Fruit fly (Drosophila melanogaster): ENCODE measurements around the gene CG6441.

DNA sequence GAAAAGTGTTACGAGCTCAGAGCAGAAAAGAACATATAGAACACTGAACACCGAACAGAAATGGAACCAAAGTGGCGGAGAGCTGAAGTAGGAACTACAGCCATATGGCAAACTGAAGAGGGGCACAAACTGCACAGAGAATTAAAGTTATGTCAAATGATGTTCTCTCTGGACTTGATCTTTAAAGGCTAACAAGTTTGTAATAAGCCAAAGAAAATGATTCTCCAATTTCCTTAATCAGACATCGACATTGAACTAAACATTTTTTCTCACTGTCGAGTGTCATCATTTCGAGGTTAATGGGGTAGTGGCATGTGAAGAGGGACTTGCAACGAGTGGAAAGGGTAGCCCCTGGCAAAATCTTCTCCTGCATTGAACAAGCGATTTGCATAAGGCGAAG, 29.2 kb downstream of the CG6441 start:
- TF ChIP-seq h (optimal IDR thresholded peaks at IDR 0.05) (no peak), psq (optimal IDR thresholded peaks at IDR 0.05) (no peak), Myc (optimal IDR thresholded peaks at IDR 0.05) (no peak), insv (optimal IDR thresholded peaks at IDR 0.05) (no peak), Sin3A (optimal IDR thresholded peaks at IDR 0.05) (no peak)

All from Kc167 (cell line).